Worm (Caenorhabditis elegans) whole organism, young adult: ENCODE data around the gene pkg-2.

Source experiments
- Y53F4B.3 ChIP-seq: fragments of 200-800 bp; sonication (Bioruptor generic); IDR thresholded peaks from 2 replicates; pipeline ENCODE4 v1.3.6; 2022; ENCODE audit warnings: missing genetic modification reagents, missing genetic modification characterization, missing compliant biosample characterization
- Y79H2A.3 ChIP-seq: fragments of 200-800 bp; sonication (Bioruptor generic); conservative IDR thresholded peaks from 2 replicates; pipeline ENCODE4 v1.3.6; 2022; ENCODE audit warnings: missing genetic modification reagents, missing genetic modification characterization, missing compliant biosample characterization
- ama-1 ChIP-seq, 3 experiments: fragments of 150-350 bp in 1 of 3; sonication (generic microtip) in 2 of 3; optimal IDR thresholded peaks; 2 replicates each; lab custom pipeline; 2014 to 2018; ENCODE audit warnings: missing biosample characterization in 2 of 3, missing genetic modification characterization in 2 of 3, missing genetic modification reagents in 2 of 3
- aptf-2 ChIP-seq: fragments of 200-800 bp; sonication (Bioruptor generic); conservative IDR thresholded peaks from 2 replicates; pipeline ENCODE4 v1.3.6; 2022; ENCODE audit warnings: missing genetic modification reagents, missing genetic modification characterization, missing compliant biosample characterization
- athp-1 ChIP-seq: sonication (generic microtip); optimal IDR thresholded peaks from 2 replicates; lab custom pipeline; 2017; ENCODE audit warnings: mild to moderate bottlenecking, missing genetic modification characterization, missing compliant biosample characterization
- bed-2 ChIP-seq: fragments of 200-800 bp; sonication (Bioruptor generic); IDR thresholded peaks from 2 replicates; pipeline ENCODE4 v1.3.6; 2022; ENCODE audit warnings: missing genetic modification reagents, missing genetic modification characterization, missing compliant biosample characterization
- efl-1 ChIP-seq: fragments of 150-350 bp; optimal IDR thresholded peaks from 2 replicates; lab custom pipeline; 2014; ENCODE audit warnings: missing biosample characterization, missing genetic modification reagents, missing genetic modification characterization
- egrh-3 ChIP-seq: fragments of 200-800 bp; sonication (Bioruptor generic); IDR thresholded peaks from 2 replicates; pipeline ENCODE4 v1.3.6; 2022; ENCODE audit warnings: missing genetic modification reagents, missing genetic modification characterization, missing compliant biosample characterization
- fkh-3 ChIP-seq: sonication (generic microtip); optimal IDR thresholded peaks from 2 replicates; lab custom pipeline; 2016; ENCODE audit warnings: mild to moderate bottlenecking, missing genetic modification characterization, missing compliant biosample characterization
- let-526 ChIP-seq: fragments of 200-800 bp; sonication (Bioruptor generic); IDR thresholded peaks from 2 replicates; pipeline ENCODE4 v1.3.6; 2022; ENCODE audit warnings: missing genetic modification reagents, missing genetic modification characterization, missing compliant biosample characterization
- lin-40 ChIP-seq: sonication (generic microtip); optimal IDR thresholded peaks from 2 replicates; lab custom pipeline; 2016; ENCODE audit warnings: missing genetic modification characterization, mild to moderate bottlenecking, missing compliant biosample characterization, missing genotype, missing genetic modification reagents
- mel-28 ChIP-seq: sonication (generic microtip); optimal IDR thresholded peaks from 2 replicates; lab custom pipeline; 2016; ENCODE audit warnings: borderline replicate concordance, mild to moderate bottlenecking, missing genetic modification characterization, missing compliant biosample characterization
- nhr-120 ChIP-seq: fragments of 200-800 bp; sonication (Bioruptor generic); IDR thresholded peaks from 2 replicates; pipeline ENCODE4 v1.3.6; 2022; ENCODE audit warnings: missing genetic modification characterization, missing compliant biosample characterization

DNA sequence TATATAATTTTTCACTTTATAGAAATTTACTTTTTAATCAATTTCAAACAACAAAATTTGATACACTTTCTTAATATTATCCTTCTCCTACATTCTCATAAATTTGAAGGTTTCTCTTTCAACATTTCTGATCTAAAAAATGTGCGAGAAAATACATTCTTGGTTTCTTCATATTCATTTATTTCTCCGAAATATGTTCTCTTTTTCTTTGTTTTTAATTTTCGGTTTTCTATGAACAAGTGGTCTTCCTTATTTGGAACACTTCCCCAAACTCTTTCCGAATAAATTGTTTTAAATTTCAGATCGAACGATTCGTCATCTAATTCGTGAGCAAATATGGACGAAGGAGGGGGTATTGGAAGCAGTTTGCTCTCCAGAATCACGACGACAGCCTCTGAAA, 38.4 kb downstream of the pkg-2 start, which contains the start of gene npr-22:
- TF ChIP-seq bed-2 (no peak), efl-1 (GFP tag; lab: Kevin White, UChicago) (no peak), nhr-120 (GFP tag; lab: Robert Waterston, UW) (no peak), aptf-2 (GFP tag; lab: Robert Waterston, UW) (no peak), Y53F4B.3 (GFP tag; lab: Robert Waterston, UW) (no peak), Y79H2A.3 (GFP tag; lab: Robert Waterston, UW) (no peak), ama-1 (optimal IDR thresholded peaks at IDR 0.05; lab: Kevin White, UChicago) (no peak), ama-1 (GFP tag; optimal IDR thresholded peaks at IDR 0.05; lab: Kevin White, UChicago) (no peak), athp-1 (no peak), egrh-3 (GFP tag; lab: Robert Waterston, UW) (no peak), let-526 (GFP tag; lab: Robert Waterston, UW) (no peak), mel-28 (no peak), fkh-3 (tag; lab: Kevin White, UChicago) (no peak), lin-40 (no peak)
